Fruit fly (Drosophila melanogaster) Kc167 (cell line): Measurements from ENCODE around the gene GlcAT-P.

ENCODE experiments used
- Myc ChIP-seq: fragments of >200 bp; optimal IDR thresholded peaks from 2 replicates; lab custom pipeline; 2017; ENCODE audit warnings: missing external identifiers
- Sin3A ChIP-seq: fragments of >200 bp; optimal IDR thresholded peaks from 2 replicates; lab custom pipeline; 2018; ENCODE audit warnings: missing external identifiers
- h ChIP-seq: fragments of >200 bp; optimal IDR thresholded peaks from 3 replicates; lab custom pipeline; 2018; ENCODE audit warnings: missing external identifiers
- insv ChIP-seq: fragments of >200 bp; optimal IDR thresholded peaks from 3 replicates; lab custom pipeline; 2018; ENCODE audit warnings: missing external identifiers
- psq ChIP-seq: fragments of >200 bp; optimal IDR thresholded peaks from 2 replicates; lab custom pipeline; 2017; ENCODE audit warnings: missing external identifiers
- ttk ChIP-seq: sonication (Bioruptor generic); optimal IDR thresholded peaks from 2 replicates; lab custom pipeline; 2017; ENCODE audit warnings: missing external identifiers

Gene GlcAT-P

dm6 chr3L:11203820-11204449, 6.6 kb upstream of the GlcAT-P start:
- TF ChIP-seq insv (lab: Kevin White, UChicago) = no peak
- TF ChIP-seq h (lab: Kevin White, UChicago) = no peak
- TF ChIP-seq Sin3A (lab: Kevin White, UChicago) = no peak
- no peak for TF ChIP-seq ttk (lab: Kevin White, UChicago)
- TF ChIP-seq Myc = no peak
- TF ChIP-seq psq = no peak

- no peak for TF ChIP-seq h (lab: Kevin White, UChicago)
- no peak for TF ChIP-seq Sin3A (lab: Kevin White, UChicago)
- no peak for TF ChIP-seq psq
- no peak for TF ChIP-seq ttk (lab: Kevin White, UChicago)
- no peak for TF ChIP-seq Myc
- no peak for TF ChIP-seq insv (lab: Kevin White, UChicago)
Measured at dm6 chr3L:11201051-11201450, 3.7 kb upstream of the GlcAT-P start, which contains the start of gene nkt. Gene nkt (plus strand): TSS chr3L:11201351.

- TF ChIP-seq Sin3A (lab: Kevin White, UChicago) = no peak
- TF ChIP-seq h (lab: Kevin White, UChicago) = no peak
- TF ChIP-seq psq = no peak
- no peak for TF ChIP-seq Myc
- TF ChIP-seq ttk (lab: Kevin White, UChicago) = no peak
- no peak for TF ChIP-seq insv (lab: Kevin White, UChicago)
Measured at dm6 chr3L:11199320-11199719, 2.0 kb upstream of the GlcAT-P start, which contains the start of gene CG7607. Gene CG7607 (plus strand): TSS chr3L:11199620.

- TF ChIP-seq h (lab: Kevin White, UChicago) (no peak), ttk (lab: Kevin White, UChicago) (no peak), psq (no peak), insv (lab: Kevin White, UChicago) (no peak), Myc (no peak), Sin3A (lab: Kevin White, UChicago) (no peak)
Measured at dm6 chr3L:11198375-11198774, 1.0 kb upstream of the GlcAT-P start.

dm6 chr3L:11196860-11197259, 476 bp downstream of the GlcAT-P start:
- TF ChIP-seq Myc (no peak), insv (lab: Kevin White, UChicago) (no peak), ttk (lab: Kevin White, UChicago) (no peak), Sin3A (lab: Kevin White, UChicago) (no peak), psq (no peak), h (lab: Kevin White, UChicago) (no peak)

dm6 chr3L:11195275-11195674, 2.1 kb downstream of the GlcAT-P start:
- no peak for TF ChIP-seq ttk (lab: Kevin White, UChicago)
- no peak for TF ChIP-seq insv (lab: Kevin White, UChicago)
- no peak for TF ChIP-seq psq
- TF ChIP-seq Myc = no peak
- no peak for TF ChIP-seq h (lab: Kevin White, UChicago)
- no peak for TF ChIP-seq Sin3A (lab: Kevin White, UChicago)

dm6 chr3L:11190022-11190421, 7.3 kb downstream of the GlcAT-P start:
- no peak for TF ChIP-seq psq
- TF ChIP-seq Sin3A (lab: Kevin White, UChicago) = no peak
- no peak for TF ChIP-seq insv (lab: Kevin White, UChicago)
- TF ChIP-seq Myc = no peak
- TF ChIP-seq h (lab: Kevin White, UChicago) = no peak
- no peak for TF ChIP-seq ttk (lab: Kevin White, UChicago)

- TF ChIP-seq insv (lab: Kevin White, UChicago) (no peak), Sin3A (lab: Kevin White, UChicago) (no peak), Myc (no peak)
Measured at dm6 chr3L:11186768-11187167, 10.6 kb downstream of the GlcAT-P start.

- TF ChIP-seq h (lab: Kevin White, UChicago) (no peak), insv (lab: Kevin White, UChicago) (no peak), Sin3A (lab: Kevin White, UChicago) (no peak), ttk (lab: Kevin White, UChicago) (no peak)
Measured at dm6 chr3L:11183965-11184364, 13.4 kb downstream of the GlcAT-P start.

- TF ChIP-seq Sin3A (lab: Kevin White, UChicago) = no peak
- no peak for TF ChIP-seq Myc
- TF ChIP-seq h (lab: Kevin White, UChicago) = no peak
- no peak for TF ChIP-seq ttk (lab: Kevin White, UChicago)
- no peak for TF ChIP-seq psq
- no peak for TF ChIP-seq insv (lab: Kevin White, UChicago)
Measured at dm6 chr3L:11182994-11183393, 14.3 kb downstream of the GlcAT-P start.

dm6 chr3L:11173049-11173564, 24.2 kb downstream of the GlcAT-P start, which contains the start of gene CG14142:
Gene CG14142 (plus strand): TSS chr3L:11173514.
- TF ChIP-seq Sin3A (lab: Kevin White, UChicago) = no peak
- TF ChIP-seq ttk (lab: Kevin White, UChicago) = no peak
- TF ChIP-seq Myc = no peak
- no peak for TF ChIP-seq insv (lab: Kevin White, UChicago)
- TF ChIP-seq h (lab: Kevin White, UChicago) = no peak
- TF ChIP-seq psq = no peak

dm6 chr3L:11169299-11170181, 27.8 kb downstream of the GlcAT-P start, which contains the start of the genes wls and Adck5:
Gene wls (minus strand): TSS chr3L:11169625.
Gene Adck5 (plus strand): TSS chr3L:11169817.
- no peak for TF ChIP-seq insv (lab: Kevin White, UChicago)
- no peak for TF ChIP-seq ttk (lab: Kevin White, UChicago)
- TF ChIP-seq Sin3A (lab: Kevin White, UChicago) = no peak
- no peak for TF ChIP-seq Myc
- no peak for TF ChIP-seq h (lab: Kevin White, UChicago)
- no peak for TF ChIP-seq psq
